Worm (Caenorhabditis elegans) whole organism, L1 larva: ENCODE results near the gene F54C9.3.
A peak's percentile ranks its signal among the peaks of the same experiment; 100 is the strongest.

ENCODE experiments used
- C04F5.9 ChIP-seq: sonication (generic microtip); optimal IDR thresholded peaks from 2 replicates; lab custom pipeline; 2016; ENCODE audit warnings: missing genetic modification characterization, missing compliant biosample characterization
- F16B12.6 ChIP-seq: fragments of 150-350 bp; optimal IDR thresholded peaks from 2 replicates; lab custom pipeline; 2014; ENCODE audit warnings: missing biosample characterization, missing genetic modification characterization
- Y116A8C.19 ChIP-seq: sonication (generic microtip); optimal IDR thresholded peaks from 2 replicates; lab custom pipeline; 2016; ENCODE audit warnings: missing compliant biosample characterization, missing genetic modification characterization, borderline replicate concordance
- alr-1 ChIP-seq: fragments of 200-800 bp; sonication (Bioruptor generic); optimal IDR thresholded peaks from 2 replicates; lab custom pipeline; 2018; ENCODE audit warnings: borderline replicate concordance, mild to moderate bottlenecking, missing genetic modification characterization, missing compliant biosample characterization
- blmp-1 ChIP-seq: fragments of 150-350 bp; optimal IDR thresholded peaks from 2 replicates; lab custom pipeline; 2014; ENCODE audit warnings: missing biosample characterization, missing genetic modification characterization
- ceh-8 ChIP-seq: fragments of 200-800 bp; sonication (Bioruptor generic); optimal IDR thresholded peaks from 2 replicates; lab custom pipeline; 2018; ENCODE audit warnings: mild to moderate bottlenecking, missing genetic modification characterization, moderate library complexity, missing compliant biosample characterization
- ceh-82 ChIP-seq, 3 experiments: fragments of 150-350 bp in 1 of 3; sonication (generic microtip) in 2 of 3; optimal IDR thresholded peaks; 2 replicates each; lab custom pipeline; 2014 to 2017; ENCODE audit warnings: missing biosample characterization in 3 of 3, missing genetic modification characterization in 3 of 3
- ceh-88 ChIP-seq: fragments of 200-800 bp; sonication (Bioruptor generic); IDR thresholded peaks from 2 replicates; pipeline ENCODE4 v1.3.6; 2022; ENCODE audit warnings: missing genetic modification characterization, missing compliant biosample characterization
- ces-1 ChIP-seq: fragments of 150-350 bp; optimal IDR thresholded peaks from 2 replicates; lab custom pipeline; 2014; ENCODE audit warnings: missing biosample characterization, missing genetic modification reagents, missing genetic modification characterization
- dpl-1 ChIP-seq, 3 experiments: fragments of 150-350 bp in 2 of 3; sonication (generic microtip) in 1 of 3; optimal IDR thresholded peaks; 2 replicates each; lab custom pipeline; 2014 to 2017; ENCODE audit warnings: missing biosample characterization in 3 of 3, missing genetic modification characterization in 3 of 3, missing genetic modification reagents in 3 of 3
- dsc-1 ChIP-seq: sonication (generic microtip); optimal IDR thresholded peaks from 2 replicates; lab custom pipeline; 2016; ENCODE audit warnings: mild to moderate bottlenecking, missing genetic modification characterization, missing compliant biosample characterization
- elt-2 ChIP-seq: sonication (generic microtip); optimal IDR thresholded peaks from 2 replicates; lab custom pipeline; 2016; ENCODE audit warnings: missing genetic modification characterization, mild to moderate bottlenecking, inconsistent platforms, missing compliant biosample characterization, missing genetic modification reagents
- elt-3 ChIP-seq, 6 experiments: fragments of 150-350 bp in 1 of 6; sonication (generic microtip); optimal IDR thresholded peaks; 2 replicates each; lab custom pipeline; 2017 to 2018; ENCODE audit warnings: missing biosample characterization in 6 of 6, missing genetic modification characterization in 6 of 6, inconsistent platforms in 1 of 6
- fos-1 ChIP-seq: fragments of 150-350 bp; optimal IDR thresholded peaks from 2 replicates; lab custom pipeline; 2014; ENCODE audit warnings: missing biosample characterization, missing genetic modification characterization
- hlh-17 ChIP-seq: fragments of 200-800 bp; sonication (Bioruptor generic); optimal IDR thresholded peaks from 2 replicates; lab custom pipeline; 2018; ENCODE audit warnings: missing genetic modification characterization, mild to moderate bottlenecking, missing compliant biosample characterization, moderate library complexity, borderline replicate concordance
- hlh-4 ChIP-seq: sonication (generic microtip); optimal IDR thresholded peaks from 2 replicates; lab custom pipeline; 2016; ENCODE audit warnings: mild to moderate bottlenecking, missing genetic modification characterization, missing compliant biosample characterization
- lin-13 ChIP-seq: fragments of 150-350 bp; optimal IDR thresholded peaks from 2 replicates; lab custom pipeline; 2014; ENCODE audit warnings: missing biosample characterization, missing genetic modification reagents, missing genetic modification characterization
- lin-14 ChIP-seq: fragments of 200-800 bp; sonication (Bioruptor generic); optimal IDR thresholded peaks from 2 replicates; lab custom pipeline; 2018; ENCODE audit warnings: mild to moderate bottlenecking, missing genetic modification characterization, moderate library complexity, missing compliant biosample characterization
- lin-15B ChIP-seq: fragments of 150-350 bp; sonication (generic microtip); optimal IDR thresholded peaks from 3 replicates; lab custom pipeline; 2014; ENCODE audit warnings: missing biosample characterization, missing genetic modification characterization
- lin-35 ChIP-seq, 2 experiments: fragments of 150-350 bp; optimal IDR thresholded peaks; 2 replicates each; lab custom pipeline; 2014; ENCODE audit warnings: missing biosample characterization in 2 of 2, missing genetic modification characterization in 2 of 2, missing genetic modification reagents in 2 of 2
- lin-39 ChIP-seq: fragments of 150-350 bp; optimal IDR thresholded peaks from 2 replicates; lab custom pipeline; 2014; ENCODE audit warnings: missing biosample characterization, missing genetic modification reagents, missing genetic modification characterization
- lir-3 ChIP-seq: sonication (generic microtip); optimal IDR thresholded peaks from 2 replicates; lab custom pipeline; 2016; ENCODE audit warnings: mild to moderate bottlenecking, missing genetic modification characterization, moderate library complexity, missing compliant biosample characterization; ENCODE audit not compliant: poor library complexity
- lsy-2 ChIP-seq, 2 experiments: fragments of 150-350 bp; optimal IDR thresholded peaks; 2 replicates each; lab custom pipeline; 2014; ENCODE audit warnings: missing biosample characterization in 2 of 2, missing genetic modification characterization in 2 of 2
- nhr-11 ChIP-seq: fragments of 150-350 bp; optimal IDR thresholded peaks from 2 replicates; lab custom pipeline; 2014; ENCODE audit warnings: missing biosample characterization, missing genetic modification characterization
- nhr-12 ChIP-seq: sonication (generic microtip); optimal IDR thresholded peaks from 2 replicates; lab custom pipeline; 2017; ENCODE audit warnings: missing biosample characterization, missing genetic modification characterization
- nhr-20 ChIP-seq: sonication (generic microtip); optimal IDR thresholded peaks from 2 replicates; lab custom pipeline; 2016; ENCODE audit warnings: mild to moderate bottlenecking, missing genetic modification characterization, missing compliant biosample characterization
- nhr-237 ChIP-seq: fragments of 150-350 bp; optimal IDR thresholded peaks from 2 replicates; lab custom pipeline; 2014; ENCODE audit warnings: missing biosample characterization, missing genetic modification characterization
- nhr-28 ChIP-seq: fragments of 150-350 bp; optimal IDR thresholded peaks from 2 replicates; lab custom pipeline; 2014; ENCODE audit warnings: missing biosample characterization, missing genetic modification characterization
- nhr-76 ChIP-seq: sonication (generic microtip); optimal IDR thresholded peaks from 2 replicates; lab custom pipeline; 2017; ENCODE audit warnings: missing biosample characterization, missing genetic modification characterization
- nhr-84 ChIP-seq: sonication (generic microtip); optimal IDR thresholded peaks from 2 replicates; lab custom pipeline; 2017; ENCODE audit warnings: missing biosample characterization, missing genetic modification characterization
- pqm-1 ChIP-seq: sonication (generic microtip); optimal IDR thresholded peaks from 3 replicates; lab custom pipeline; 2017; ENCODE audit warnings: missing biosample characterization, missing genetic modification characterization
- skn-1 ChIP-seq: fragments of 150-350 bp; optimal IDR thresholded peaks from 2 replicates; lab custom pipeline; 2014; ENCODE audit warnings: missing biosample characterization, missing genetic modification characterization
- snpc-4 ChIP-seq: fragments of 150-350 bp; optimal IDR thresholded peaks from 2 replicates; lab custom pipeline; 2014; ENCODE audit warnings: missing biosample characterization, missing genetic modification characterization
- sup-37 ChIP-seq: fragments of 200-800 bp; sonication (Bioruptor generic); optimal IDR thresholded peaks from 2 replicates; lab custom pipeline; 2018; ENCODE audit warnings: mild to moderate bottlenecking, missing genetic modification characterization, missing compliant biosample characterization
- tlp-1 ChIP-seq: fragments of 150-350 bp; optimal IDR thresholded peaks from 2 replicates; lab custom pipeline; 2014; ENCODE audit warnings: missing biosample characterization, missing genetic modification characterization
- unc-130 ChIP-seq: fragments of 150-350 bp; optimal IDR thresholded peaks from 2 replicates; lab custom pipeline; 2017; ENCODE audit warnings: missing biosample characterization, missing genetic modification characterization, inconsistent platforms
- unc-30 ChIP-seq: sonication (generic microtip); optimal IDR thresholded peaks from 2 replicates; lab custom pipeline; 2017; ENCODE audit warnings: missing biosample characterization, missing genetic modification characterization
- unc-98 ChIP-seq: fragments of 200-800 bp; sonication (Bioruptor generic); IDR thresholded peaks from 2 replicates; pipeline ENCODE4 v1.3.6; 2022; ENCODE audit warnings: missing genetic modification characterization, missing compliant biosample characterization

F54C9.3 gene

DNA sequence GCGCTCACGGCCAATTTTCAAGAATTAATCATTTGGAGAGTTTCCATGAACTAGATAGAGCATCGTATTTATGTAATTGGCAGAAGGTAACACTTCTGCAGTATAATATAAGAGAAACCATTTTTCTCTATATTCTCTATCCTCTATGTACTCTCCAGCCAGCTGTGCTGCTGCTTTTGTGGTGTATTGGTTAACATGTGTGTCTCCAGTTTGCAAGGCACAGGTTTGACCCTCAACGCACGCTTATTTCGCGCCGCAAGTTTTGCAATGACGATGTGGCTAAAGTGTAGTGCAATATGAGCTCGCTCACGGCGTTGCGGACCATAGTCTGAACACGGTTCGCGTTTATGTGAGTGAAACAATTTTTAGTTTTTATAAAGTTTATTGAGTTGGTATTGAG, 19.7 kb downstream of the F54C9.3 start (continued):
- TF ChIP-seq nhr-237 (tag; lab: Kevin White, UChicago): no peak
- TF ChIP-seq snpc-4 (tag; lab: Kevin White, UChicago): no peak
- TF ChIP-seq nhr-12: no peak
- TF ChIP-seq tlp-1 (tag; lab: Kevin White, UChicago): no peak
- peak; percentile 25 for TF ChIP-seq fos-1
- TF ChIP-seq lin-13 (GFP tag; lab: Kevin White, UChicago): no peak
- no peak for TF ChIP-seq hlh-4 (tag; lab: Kevin White, UChicago)
- peak; percentile 17 for TF ChIP-seq elt-2 (tag; lab: Kevin White, UChicago)
- TF ChIP-seq blmp-1 (tag; lab: Kevin White, UChicago): peak; percentile 25
- peak; percentile 48 for TF ChIP-seq lir-3 (tag; lab: Kevin White, UChicago)
- no peak for TF ChIP-seq unc-130 (tag; lab: Kevin White, UChicago)
- peak in 2 of 3 experiments; percentile 25 to 44 for TF ChIP-seq dpl-1 (GFP tag; optimal IDR thresholded peaks at IDR 0.05; lab: Kevin White, UChicago)
- no peak for TF ChIP-seq lin-15B (tag; lab: Kevin White, UChicago)
- peak; percentile 21 to 78 for TF ChIP-seq lin-35 (GFP tag; optimal IDR thresholded peaks at IDR 0.05; lab: Kevin White, UChicago)
- TF ChIP-seq nhr-11 (tag; lab: Kevin White, UChicago): no peak
- no peak for TF ChIP-seq pqm-1 (tag; lab: Kevin White, UChicago)
- TF ChIP-seq Y116A8C.19: no peak
- no peak for TF ChIP-seq sup-37 (GFP tag; lab: Kevin White, UChicago)
- TF ChIP-seq nhr-20: peak; percentile 68
- TF ChIP-seq dsc-1 (tag; lab: Kevin White, UChicago): peak; percentile 27

- TF ChIP-seq skn-1 (no peak), lin-14 (GFP tag; lab: Kevin White, UChicago) (no peak), blmp-1 (tag; lab: Kevin White, UChicago) (no peak), nhr-11 (tag; lab: Kevin White, UChicago) (no peak), nhr-84 (tag; lab: Kevin White, UChicago) (no peak), lin-39 (no peak), hlh-4 (tag; lab: Kevin White, UChicago) (no peak), unc-30 (tag; lab: Kevin White, UChicago) (no peak)
- TF ChIP-seq, all 84 proteins: peak for 0
Measured at ce11 chrII:8545315-8545714, 21.3 kb downstream of the F54C9.3 start, which contains the start of gene decr-1.2. decr-1.2 (plus strand) TSS chrII:8545615.

- TF ChIP-seq F16B12.6 (no peak), fos-1 (no peak), snpc-4 (tag; lab: Kevin White, UChicago) (no peak), alr-1 (tag; lab: Kevin White, UChicago) (no peak)
- TF ChIP-seq, all 84 proteins: peak for 0
Measured at ce11 chrII:8540412-8540811, 26.2 kb downstream of the F54C9.3 start, which contains the start of gene pqn-73. pqn-73 (plus strand) TSS chrII:8540712.

DNA sequence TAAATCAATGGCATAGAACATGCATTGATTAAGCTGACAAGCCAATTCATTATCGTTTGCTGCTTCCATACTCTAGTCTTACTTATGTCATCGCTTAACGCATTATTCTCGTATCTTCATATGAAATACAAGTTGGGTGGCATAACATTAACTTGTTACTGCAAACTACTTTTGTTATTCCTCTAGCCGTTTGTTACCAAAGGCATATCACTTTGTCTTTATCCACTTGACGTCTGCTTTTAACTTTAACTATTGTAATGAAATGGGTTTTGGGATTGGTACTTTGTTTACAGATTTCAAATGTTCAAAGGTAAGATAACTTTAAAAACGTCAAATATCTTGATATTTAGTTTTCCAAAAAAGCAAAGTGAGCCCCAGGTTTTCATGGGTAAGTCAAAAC, 30.6 kb downstream of the F54C9.3 start, which contains the start of gene W01C9.2:
Gene W01C9.2 (plus strand): TSS at position 301 of the 400 bp plus-strand sequence.
- no peak for TF ChIP-seq nhr-28 (tag; lab: Kevin White, UChicago)
- TF ChIP-seq ces-1: no peak
- TF ChIP-seq C04F5.9: no peak
- no peak for TF ChIP-seq nhr-84 (tag; lab: Kevin White, UChicago)
- no peak for TF ChIP-seq alr-1 (tag; lab: Kevin White, UChicago)
- TF ChIP-seq ceh-8 (GFP tag; lab: Kevin White, UChicago): no peak
- TF ChIP-seq unc-30 (tag; lab: Kevin White, UChicago): no peak
- no peak for TF ChIP-seq lsy-2 (tag; optimal IDR thresholded peaks at IDR 0.05; lab: Kevin White, UChicago)
- no peak for TF ChIP-seq hlh-17 (GFP tag; lab: Kevin White, UChicago)
- no peak for TF ChIP-seq pqm-1 (tag; lab: Kevin White, UChicago)
- TF ChIP-seq elt-2 (tag; lab: Kevin White, UChicago): no peak
- TF ChIP-seq ceh-88 (GFP tag; lab: Robert Waterston, UW): no peak
- no peak for TF ChIP-seq ceh-82 (tag; optimal IDR thresholded peaks at IDR 0.05; lab: Kevin White, UChicago)
- no peak for TF ChIP-seq sup-37 (GFP tag; lab: Kevin White, UChicago)
- TF ChIP-seq lin-39: no peak
- TF ChIP-seq elt-3 (tag; optimal IDR thresholded peaks at IDR 0.05; lab: Kevin White, UChicago): no peak
- TF ChIP-seq nhr-76 (tag; lab: Kevin White, UChicago): no peak
- TF ChIP-seq unc-98 (GFP tag; lab: Robert Waterston, UW): no peak
- TF ChIP-seq nhr-12: no peak
- TF ChIP-seq nhr-237 (tag; lab: Kevin White, UChicago): no peak
